Worm (Caenorhabditis elegans): ENCODE results near the gene D2023.4.
A peak's percentile ranks its signal among the peaks of the same experiment; 100 is the strongest.

The D2023.4 gene

DNA sequence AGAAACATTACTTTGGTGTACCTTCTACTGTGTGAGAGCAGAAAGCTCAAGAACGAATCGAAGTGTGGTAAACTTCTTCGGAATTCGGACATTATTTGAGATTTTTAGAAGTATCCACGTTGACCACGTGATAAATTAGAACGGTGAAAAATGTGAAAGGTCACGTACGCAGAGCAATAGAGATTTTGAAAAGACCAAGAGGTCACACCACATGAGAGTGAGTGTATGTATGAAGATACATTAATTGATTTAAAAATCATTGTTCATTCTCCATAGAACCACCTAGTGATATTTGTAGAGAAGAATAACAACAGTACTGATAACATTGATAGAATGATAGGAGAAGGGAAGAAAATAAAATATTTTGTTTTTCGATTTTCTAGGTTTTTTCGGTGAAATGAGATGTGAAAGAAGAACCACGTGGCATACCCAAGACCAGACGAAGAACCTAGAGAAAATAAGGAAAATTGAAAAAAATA is 3.1 kb downstream of the D2023.4 start, which contains the start of gene pyc-1 (continued):
- no peak for TF ChIP-seq mcd-1 (GFP tag; IDR thresholded peaks at IDR 0.05)

DNA sequence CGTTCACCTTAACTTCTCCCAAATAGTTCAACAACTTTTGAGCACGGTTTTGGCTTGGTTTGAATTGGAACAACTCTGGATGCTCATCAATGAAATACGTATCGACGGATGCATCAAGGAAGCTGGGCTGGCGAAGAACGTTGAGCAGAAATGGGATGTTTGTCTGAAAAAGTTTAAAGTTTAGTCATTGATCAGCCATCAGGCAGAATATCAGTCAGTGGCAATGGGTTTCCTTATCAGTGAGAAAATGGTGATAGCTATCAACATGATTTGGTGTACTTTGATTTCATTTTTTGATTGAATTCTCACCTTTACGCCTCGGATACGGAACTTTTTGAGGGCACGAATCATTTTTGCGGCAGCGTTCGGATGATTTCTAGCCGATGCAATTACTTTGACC is 5.0 kb downstream of the D2023.4 start:
- TF ChIP-seq Y56A3A.18 (GFP tag; IDR thresholded peaks at IDR 0.05) (no peak), nhr-80 (tag; optimal IDR thresholded peaks at IDR 0.05) (peak; percentile 51), ztf-6 (GFP tag; IDR thresholded peaks at IDR 0.05) (no peak), nhr-27 (tag; optimal IDR thresholded peaks at IDR 0.05) (no peak), Y53G8AR.9 (GFP tag; conservative IDR thresholded peaks at IDR 0.05) (0 out of 2 replicates have a peak, but pooled peaks have one; percentile 39), Y67H2A.10 (GFP tag; conservative IDR thresholded peaks at IDR 0.05) (no peak), egrh-3 (GFP tag; IDR thresholded peaks at IDR 0.05) (no peak)

DNA sequence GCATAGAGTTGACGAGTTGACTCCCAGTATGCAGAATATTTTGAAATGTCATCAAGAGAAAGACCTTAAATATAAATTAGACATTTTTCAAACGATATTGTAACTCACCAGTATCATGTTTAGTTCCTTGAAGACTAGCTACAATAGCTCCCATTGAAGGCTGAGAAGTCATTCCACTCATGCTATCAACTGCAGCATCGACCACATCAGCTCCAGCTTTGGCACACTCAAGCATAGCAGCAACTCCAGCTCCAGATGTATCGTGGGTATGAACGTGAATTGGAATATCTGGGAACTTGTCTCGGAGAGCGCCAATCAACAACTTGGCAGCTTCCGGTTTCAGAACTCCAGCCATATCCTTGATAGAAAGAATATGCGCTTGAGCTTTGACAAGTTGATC is 6.1 kb downstream of the D2023.4 start:
- TF ChIP-seq pbrm-1 (GFP tag; IDR thresholded peaks at IDR 0.05) (no peak), nhr-120 (GFP tag; IDR thresholded peaks at IDR 0.05) (0 out of 2 replicates have a peak, but pooled peaks have one; percentile 12), F37B4.10 (GFP tag; IDR thresholded peaks at IDR 0.05) (no peak), snpc-4 (GFP tag; optimal IDR thresholded peaks at IDR 0.05) (no peak), snpc-4 (tag; optimal IDR thresholded peaks at IDR 0.05) (no peak), Y56A3A.18 (GFP tag; IDR thresholded peaks at IDR 0.05) (no peak), madf-3 (GFP tag; IDR thresholded peaks at IDR 0.05) (0 out of 2 replicates have a peak, but pooled peaks have one; percentile 54)

DNA sequence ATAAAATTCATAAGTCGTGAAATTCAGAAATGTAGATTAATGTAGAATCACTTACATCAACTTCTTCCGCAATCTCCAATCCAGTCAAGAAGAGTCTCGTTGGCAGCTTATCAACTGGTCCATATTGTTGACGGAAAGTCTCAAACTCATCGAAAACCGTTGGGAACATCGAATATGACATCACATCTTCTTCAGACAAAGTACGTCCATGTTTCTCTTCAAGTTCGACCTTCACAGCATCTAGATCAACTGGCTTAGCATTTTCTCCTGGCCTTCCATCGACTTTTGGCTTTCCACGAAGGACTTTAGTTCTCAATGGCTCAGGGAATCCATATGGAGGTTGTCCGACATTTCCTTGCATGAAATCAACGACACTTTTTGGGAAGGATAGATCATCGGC is 6.8 kb downstream of the D2023.4 start:
- TF ChIP-seq gei-17 (GFP tag; optimal IDR thresholded peaks at IDR 0.05) = no peak
- no peak for TF ChIP-seq cebp-2 (GFP tag; IDR thresholded peaks at IDR 0.05)
- peak; percentile 24; the same call in 1 of the 2 replicates for TF ChIP-seq nfyb-1 (GFP tag; IDR thresholded peaks at IDR 0.05)
- TF ChIP-seq lin-35 (GFP tag; optimal IDR thresholded peaks at IDR 0.05) = peak in 1 of 3 experiments; percentile 18
- TF ChIP-seq hmg-1.2 (GFP tag; IDR thresholded peaks at IDR 0.05) = peak; percentile 19; the same call in 1 of the 2 replicates
- no peak for TF ChIP-seq F23B12.7 (tag; optimal IDR thresholded peaks at IDR 0.05; ENCODE audit: insufficient read depth)
- TF ChIP-seq C17E4.6 (GFP tag; IDR thresholded peaks at IDR 0.05) = no peak
- no peak for TF ChIP-seq ztf-6 (GFP tag; IDR thresholded peaks at IDR 0.05)
- no peak for TF ChIP-seq die-1 (tag; optimal IDR thresholded peaks at IDR 0.05)
- no peak for TF ChIP-seq him-1 (tag; optimal IDR thresholded peaks at IDR 0.05)

DNA sequence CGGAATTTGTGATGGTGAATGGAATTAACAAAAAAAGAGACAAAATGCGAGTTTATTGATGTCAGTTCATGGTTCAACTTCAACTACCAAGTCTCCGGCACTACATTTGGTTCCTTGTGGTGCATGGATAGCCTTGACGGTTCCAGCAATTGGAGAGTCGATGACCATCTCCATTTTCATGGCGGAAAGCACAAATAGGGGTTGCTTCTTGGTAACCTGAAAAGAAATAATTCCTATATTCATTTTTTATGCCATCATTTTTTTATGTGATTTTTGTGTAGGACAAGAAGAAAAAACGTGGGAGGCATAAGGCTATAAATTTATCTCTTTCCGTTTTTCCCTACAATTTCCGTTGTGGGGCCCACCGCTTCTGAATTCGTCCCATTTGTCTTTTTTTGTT is 7.5 kb downstream of the D2023.4 start:
- no peak for TF ChIP-seq snpc-1.3 (tag; optimal IDR thresholded peaks at IDR 0.05; ENCODE audit: insufficient read depth)
- no peak for TF ChIP-seq ets-4 (GFP tag; optimal IDR thresholded peaks at IDR 0.05)
- no peak for TF ChIP-seq Y67H2A.10 (GFP tag; conservative IDR thresholded peaks at IDR 0.05)
- no peak for TF ChIP-seq F57C9.4 (tag; optimal IDR thresholded peaks at IDR 0.05)
- TF ChIP-seq egrh-3 (GFP tag; IDR thresholded peaks at IDR 0.05) = no peak
- TF ChIP-seq C06A6.2 (GFP tag; conservative IDR thresholded peaks at IDR 0.05) = 0 out of 2 replicates have a peak, but pooled peaks have one; percentile 10
- TF ChIP-seq ZK185.1 (tag; optimal IDR thresholded peaks at IDR 0.05; ENCODE audit: poor library complexity, severe bottlenecking) = no peak
- TF ChIP-seq lin-35 (GFP tag; optimal IDR thresholded peaks at IDR 0.05) = no peak
- TF ChIP-seq F10E7.11 (tag; optimal IDR thresholded peaks at IDR 0.05) = no peak
- no peak for TF ChIP-seq F23B12.7 (tag; optimal IDR thresholded peaks at IDR 0.05; ENCODE audit: insufficient read depth)
- no peak for TF ChIP-seq egl-44 (GFP tag; IDR thresholded peaks at IDR 0.05)
- TF ChIP-seq ztf-28 (GFP tag; IDR thresholded peaks at IDR 0.05) = no peak
- no peak for TF ChIP-seq snpc-4 (GFP tag; optimal IDR thresholded peaks at IDR 0.05)
- no peak for TF ChIP-seq snpc-4 (tag; optimal IDR thresholded peaks at IDR 0.05)
- TF ChIP-seq B0261.1 (tag; optimal IDR thresholded peaks at IDR 0.05) = no peak
- no peak for TF ChIP-seq madf-6 (GFP tag; IDR thresholded peaks at IDR 0.05)
- no peak for TF ChIP-seq T26A5.8 (tag; optimal IDR thresholded peaks at IDR 0.05)
- TF ChIP-seq lir-1 (GFP tag; conservative IDR thresholded peaks at IDR 0.05) = no peak
- TF ChIP-seq ama-1 (optimal IDR thresholded peaks at IDR 0.05) = no peak
- TF ChIP-seq ama-1 (GFP tag; optimal IDR thresholded peaks at IDR 0.05) = no peak
- TF ChIP-seq rcor-1 (GFP tag; IDR thresholded peaks at IDR 0.05) = no peak
- TF ChIP-seq Y53G8AR.9 (GFP tag; conservative IDR thresholded peaks at IDR 0.05) = 0 out of 2 replicates have a peak, but pooled peaks have one; percentile 40
- no peak for TF ChIP-seq zfh-2 (GFP tag; conservative IDR thresholded peaks at IDR 0.05)
- no peak for TF ChIP-seq attf-6 (GFP tag; IDR thresholded peaks at IDR 0.05)
- no peak for TF ChIP-seq rpc-1 (optimal IDR thresholded peaks at IDR 0.05)
- TF ChIP-seq rpc-1 (tag; optimal IDR thresholded peaks at IDR 0.05) = no peak

Data from whole organism, young adult.